Fruit fly (Drosophila melanogaster): ENCODE results near the gene Cyp4ac3.

- TF ChIP-seq CG7101 (tag; optimal IDR thresholded peaks at IDR 0.05) (no peak), CG7045 (GFP tag; optimal IDR thresholded peaks at IDR 0.05) (no peak), CG33017 (tag; optimal IDR thresholded peaks at IDR 0.05) (no peak)
These were observed 33.5 kb upstream of the Cyp4ac3 start for dm6 chr2L:5234714-5235298.

Data from whole organism, adult.